Worm (Caenorhabditis elegans) whole organism, L4 larva: ENCODE data around the gene spe-45.

ENCODE experiments used
- F37D6.2 ChIP-seq: sonication (generic microtip); optimal IDR thresholded peaks from 2 replicates; lab custom pipeline; 2016; ENCODE audit warnings: mild to moderate bottlenecking, missing genetic modification characterization, missing compliant biosample characterization
- T26A8.4 ChIP-seq: fragments of 200-800 bp; sonication (Bioruptor generic); IDR thresholded peaks from 2 replicates; pipeline ENCODE4 v1.3.6; 2022; ENCODE audit warnings: missing genetic modification characterization, missing compliant biosample characterization
- Y48G9A.11 ChIP-seq: fragments of 200-800 bp; sonication (Bioruptor generic); IDR thresholded peaks from 2 replicates; pipeline ENCODE4 v1.3.6; 2022; ENCODE audit warnings: missing genetic modification reagents, missing genetic modification characterization, missing compliant biosample characterization
- Y5F2A.4 ChIP-seq: fragments of 200-800 bp; sonication (Bioruptor generic); optimal IDR thresholded peaks from 2 replicates; lab custom pipeline; 2018; ENCODE audit warnings: mild to moderate bottlenecking, missing genetic modification characterization, missing compliant biosample characterization
- ZK546.5 ChIP-seq, 2 experiments: sonication (generic microtip); optimal IDR thresholded peaks; 2 replicates each; lab custom pipeline; 2017; ENCODE audit warnings: missing biosample characterization in 2 of 2, missing genetic modification characterization in 2 of 2
- aha-1 ChIP-seq: fragments of 150-350 bp; peaks from one replicate; lab custom pipeline; 2014; ENCODE audit warnings: missing biosample characterization, missing genetic modification characterization
- aly-2 ChIP-seq: sonication (generic microtip); optimal IDR thresholded peaks from 2 replicates; lab custom pipeline; 2018; ENCODE audit warnings: missing biosample characterization, missing genetic modification characterization
- ama-1 ChIP-seq: fragments of 150-350 bp; optimal IDR thresholded peaks from 2 replicates; lab custom pipeline; 2014; ENCODE audit warnings: inconsistent platforms, mixed read lengths
- arid-1 ChIP-seq: fragments of 200-800 bp; sonication (Bioruptor generic); conservative IDR thresholded peaks from 2 replicates; pipeline ENCODE4 v1.3.6; 2022; ENCODE audit warnings: missing genetic modification reagents, missing genetic modification characterization, missing compliant biosample characterization
- ceh-20 ChIP-seq: fragments of 200-800 bp; sonication (Bioruptor generic); IDR thresholded peaks from 2 replicates; pipeline ENCODE4 v1.3.6; 2022; ENCODE audit warnings: missing genetic modification reagents, missing genetic modification characterization, missing compliant biosample characterization
- ceh-28 ChIP-seq: fragments of 150-350 bp; optimal IDR thresholded peaks from 2 replicates; lab custom pipeline; 2014; ENCODE audit warnings: missing biosample characterization, missing genetic modification reagents, missing genetic modification characterization
- ceh-62 ChIP-seq: sonication (generic microtip); optimal IDR thresholded peaks from 2 replicates; lab custom pipeline; 2017; ENCODE audit warnings: missing biosample characterization, missing genetic modification characterization
- ces-1 ChIP-seq: fragments of 150-350 bp; sonication (generic microtip); optimal IDR thresholded peaks from 4 replicates; lab custom pipeline; 2014; ENCODE audit warnings: missing biosample characterization, missing genetic modification reagents, missing genetic modification characterization
- cey-2 ChIP-seq: sonication (generic microtip); optimal IDR thresholded peaks from 3 replicates; lab custom pipeline; 2017; ENCODE audit warnings: missing genetic modification characterization, mild to moderate bottlenecking, missing compliant biosample characterization, antibody characterized with exemption, borderline replicate concordance; ENCODE audit not compliant: insufficient read depth
- daf-12 ChIP-seq: fragments of 150-350 bp; optimal IDR thresholded peaks from 2 replicates; lab custom pipeline; 2014; ENCODE audit warnings: missing biosample characterization, missing genetic modification reagents, missing genetic modification characterization
- daf-8 ChIP-seq: fragments of 200-800 bp; sonication (Bioruptor generic); IDR thresholded peaks from 2 replicates; pipeline ENCODE4 v1.3.6; 2022; ENCODE audit warnings: missing genetic modification characterization, missing compliant biosample characterization
- dmd-6 ChIP-seq: fragments of 200-800 bp; sonication (Bioruptor generic); IDR thresholded peaks from 2 replicates; pipeline ENCODE4 v1.3.6; 2022; ENCODE audit warnings: missing genetic modification reagents, missing genetic modification characterization, missing compliant biosample characterization
- dpl-1 ChIP-seq: fragments of 150-350 bp; optimal IDR thresholded peaks from 2 replicates; lab custom pipeline; 2014; ENCODE audit warnings: missing biosample characterization, missing genetic modification reagents, missing genetic modification characterization
- duxl-1 ChIP-seq: sonication (generic microtip); optimal IDR thresholded peaks from 2 replicates; lab custom pipeline; 2016; ENCODE audit warnings: mild to moderate bottlenecking, missing genetic modification characterization, moderate library complexity, missing compliant biosample characterization; ENCODE audit not compliant: poor library complexity
- dve-1 ChIP-seq: sonication (generic microtip); optimal IDR thresholded peaks from 2 replicates; lab custom pipeline; 2017; ENCODE audit warnings: antibody characterized with exemption, mild to moderate bottlenecking, missing genetic modification characterization, missing compliant biosample characterization; ENCODE audit not compliant: insufficient read depth
- egl-27 ChIP-seq: sonication (generic microtip); optimal IDR thresholded peaks from 3 replicates; lab custom pipeline; 2017; ENCODE audit warnings: missing biosample characterization, missing genetic modification reagents, missing genetic modification characterization
- fkh-10 ChIP-seq: fragments of 150-350 bp; optimal IDR thresholded peaks from 2 replicates; lab custom pipeline; 2014; ENCODE audit warnings: missing biosample characterization, missing genetic modification reagents, missing genetic modification characterization
- hlh-11 ChIP-seq: fragments of 200-800 bp; sonication (Bioruptor generic); optimal IDR thresholded peaks from 2 replicates; lab custom pipeline; 2018; ENCODE audit warnings: mild to moderate bottlenecking, missing genetic modification characterization, missing compliant biosample characterization
- lin-15B ChIP-seq: fragments of 150-350 bp; sonication (generic microtip); optimal IDR thresholded peaks from 3 replicates; lab custom pipeline; 2014; ENCODE audit warnings: missing biosample characterization, missing genetic modification characterization
- lin-29 ChIP-seq: fragments of 200-800 bp; sonication (Bioruptor generic); IDR thresholded peaks from 2 replicates; pipeline ENCODE4 v1.3.6; 2022; ENCODE audit warnings: missing genetic modification reagents, missing genetic modification characterization, missing compliant biosample characterization
- lin-38 ChIP-seq: fragments of 200-800 bp; sonication (Bioruptor generic); IDR thresholded peaks from 2 replicates; pipeline ENCODE4 v1.3.6; 2022; ENCODE audit warnings: missing genetic modification reagents, missing genetic modification characterization, missing compliant biosample characterization
- lin-39 ChIP-seq: fragments of 150-350 bp; optimal IDR thresholded peaks from 2 replicates; lab custom pipeline; 2014; ENCODE audit warnings: missing biosample characterization, missing genetic modification reagents, missing genetic modification characterization
- madf-9 ChIP-seq: fragments of 200-800 bp; sonication (Bioruptor generic); conservative IDR thresholded peaks from 2 replicates; pipeline ENCODE4 v1.3.6; 2022; ENCODE audit warnings: missing genetic modification reagents, missing genetic modification characterization, missing compliant biosample characterization
- mxl-2 ChIP-seq: fragments of 200-800 bp; sonication (Bioruptor generic); conservative IDR thresholded peaks from 2 replicates; pipeline ENCODE4 v1.3.6; 2022; ENCODE audit warnings: missing genetic modification reagents, missing genetic modification characterization, missing compliant biosample characterization
- nhr-102 ChIP-seq: sonication (generic microtip); optimal IDR thresholded peaks from 2 replicates; lab custom pipeline; 2016; ENCODE audit warnings: mild to moderate bottlenecking, missing genetic modification characterization, moderate library complexity, missing compliant biosample characterization
- nhr-25 ChIP-seq: sonication (generic microtip); optimal IDR thresholded peaks from 2 replicates; lab custom pipeline; 2017; ENCODE audit warnings: missing genetic modification characterization, mild to moderate bottlenecking, missing compliant biosample characterization, antibody characterized with exemption, moderate library complexity, borderline replicate concordance; ENCODE audit not compliant: insufficient read depth
- nhr-28 ChIP-seq: fragments of 150-350 bp; optimal IDR thresholded peaks from 2 replicates; lab custom pipeline; 2014; ENCODE audit warnings: missing biosample characterization, missing genetic modification characterization
- nhr-6 ChIP-seq: fragments of 150-350 bp; optimal IDR thresholded peaks from 2 replicates; lab custom pipeline; 2014; ENCODE audit warnings: missing biosample characterization, missing genetic modification characterization
- nhr-77 ChIP-seq: fragments of 150-350 bp; optimal IDR thresholded peaks from 2 replicates; lab custom pipeline; 2014; ENCODE audit warnings: missing biosample characterization, missing genetic modification characterization
- pha-4 ChIP-seq, 2 experiments: fragments of 150-350 bp in 1 of 2; fragments of 200-800 bp in 1 of 2; sonication (Bioruptor generic) in 1 of 2; IDR thresholded peaks in 1 of 2; optimal IDR thresholded peaks in 1 of 2; 2 replicates each; pipeline versions ENCODE4 v1.3.6 to Lab custom; 2014 to 2022; ENCODE audit warnings: missing genetic modification characterization in 2 of 2, missing genetic modification reagents in 2 of 2, missing biosample characterization in 1 of 2, missing compliant biosample characterization in 1 of 2
- php-3 ChIP-seq: fragments of 200-800 bp; sonication (Bioruptor generic); IDR thresholded peaks from 2 replicates; pipeline ENCODE4 v1.3.6; 2022; ENCODE audit warnings: missing genetic modification reagents, missing genetic modification characterization, missing compliant biosample characterization
- pqm-1 ChIP-seq: sonication (generic microtip); optimal IDR thresholded peaks from 2 replicates; lab custom pipeline; 2017; ENCODE audit warnings: missing biosample characterization, missing genetic modification characterization
- rbr-2 ChIP-seq: sonication (generic microtip); optimal IDR thresholded peaks from 2 replicates; lab custom pipeline; 2016; ENCODE audit warnings: missing genotype, missing genetic modification characterization, missing compliant biosample characterization
- saeg-2 ChIP-seq: fragments of 200-800 bp; sonication (Bioruptor generic); IDR thresholded peaks from 2 replicates; pipeline ENCODE4 v1.3.6; 2022; ENCODE audit warnings: missing genetic modification reagents, missing genetic modification characterization, missing compliant biosample characterization
- snpc-1.2 ChIP-seq: fragments of 200-800 bp; sonication (Bioruptor generic); IDR thresholded peaks from 2 replicates; pipeline ENCODE4 v1.3.6; 2022; ENCODE audit warnings: missing genetic modification reagents, missing genetic modification characterization, missing compliant biosample characterization
- snpc-4 ChIP-seq: fragments of 150-350 bp; optimal IDR thresholded peaks from 2 replicates; lab custom pipeline; 2014; ENCODE audit warnings: missing biosample characterization, missing genetic modification characterization
- tag-97 ChIP-seq: fragments of 200-800 bp; sonication (Bioruptor generic); IDR thresholded peaks from 2 replicates; pipeline ENCODE4 v1.3.6; 2022; ENCODE audit warnings: missing genetic modification characterization, missing compliant biosample characterization
- tra-1 ChIP-seq: fragments of 200-800 bp; sonication (Bioruptor generic); IDR thresholded peaks from 2 replicates; pipeline ENCODE4 v1.3.6; 2022; ENCODE audit warnings: missing genetic modification reagents, missing genetic modification characterization, missing compliant biosample characterization
- unc-39 ChIP-seq: sonication (generic microtip); optimal IDR thresholded peaks from 2 replicates; lab custom pipeline; 2017; ENCODE audit warnings: missing biosample characterization, missing genetic modification characterization
- unc-62 ChIP-seq, 3 experiments: fragments of 150-350 bp in 1 of 3; sonication (generic microtip); optimal IDR thresholded peaks in 2 of 3; peaks in 1 of 3; 1 replicate in 1 of 3; 2 replicates in 2 of 3; lab custom pipeline; 2014 to 2017; ENCODE audit warnings: missing biosample characterization in 3 of 3, missing genetic modification characterization in 3 of 3, missing genetic modification reagents in 3 of 3, missing genotype in 1 of 3
- zag-1 ChIP-seq: fragments of 150-350 bp; optimal IDR thresholded peaks from 2 replicates; lab custom pipeline; 2014; ENCODE audit warnings: missing biosample characterization, missing genetic modification characterization
- zip-11 ChIP-seq: fragments of 200-800 bp; sonication (Bioruptor generic); IDR thresholded peaks from 2 replicates; pipeline ENCODE4 v1.3.6; 2022; ENCODE audit warnings: missing genetic modification characterization, missing compliant biosample characterization
- ztf-7 ChIP-seq: fragments of 150-350 bp; optimal IDR thresholded peaks from 2 replicates; lab custom pipeline; 2014; ENCODE audit warnings: missing biosample characterization, missing genetic modification characterization

spe-45 gene

ce11 chrIV:12416629-12417404 is 26.9 kb upstream of the spe-45 start (continued):
- 0 out of 2 replicates have a peak, but pooled peaks have one; percentile 6 for TF ChIP-seq php-3 (GFP tag; lab: Robert Waterston, UW)
- no peak for TF ChIP-seq ama-1 (lab: Kevin White, UChicago)
- TF ChIP-seq aly-2, result no peak
- peak; percentile 19; the same call in 1 of the 2 replicates for TF ChIP-seq T26A8.4 (GFP tag; lab: Robert Waterston, UW)
- no peak for TF ChIP-seq rbr-2 (tag; lab: Kevin White, UChicago)
- TF ChIP-seq snpc-4 (tag; lab: Kevin White, UChicago), result no peak
- TF ChIP-seq nhr-77 (tag; lab: Kevin White, UChicago), result no peak
- peak; percentile 9 for TF ChIP-seq duxl-1 (tag; lab: Kevin White, UChicago)
- TF ChIP-seq dmd-6, result peak; percentile 35
- TF ChIP-seq arid-1 (GFP tag; lab: Robert Waterston, UW), result 0 out of 2 replicates have a peak, but pooled peaks have one; percentile 5
- TF ChIP-seq snpc-1.2, result peak; percentile 69; the same call in 1 of the 2 replicates
- no peak for TF ChIP-seq fkh-10
- no peak for TF ChIP-seq F37D6.2 (tag; lab: Kevin White, UChicago)
- no peak for TF ChIP-seq lin-29
- no peak for TF ChIP-seq ces-1 (GFP tag; lab: Kevin White, UChicago)
- peak; percentile 20 for TF ChIP-seq aha-1 (tag; lab: Kevin White, UChicago)
- TF ChIP-seq tag-97 (GFP tag; lab: Robert Waterston, UW), result no peak
- no peak for TF ChIP-seq zip-11 (GFP tag; lab: Robert Waterston, UW)
- TF ChIP-seq egl-27, result no peak
- no peak for TF ChIP-seq cey-2 (tag; lab: Kevin White, UChicago)
- TF ChIP-seq Y5F2A.4 (GFP tag; lab: Kevin White, UChicago), result no peak
- no peak for TF ChIP-seq nhr-28 (tag; lab: Kevin White, UChicago)
- no peak for TF ChIP-seq nhr-6 (tag; lab: Kevin White, UChicago)
- peak; percentile 28; the same call in 1 of the 2 replicates for TF ChIP-seq Y48G9A.11 (GFP tag; lab: Robert Waterston, UW)
- TF ChIP-seq lin-15B (tag; lab: Kevin White, UChicago), result no peak
- no peak for TF ChIP-seq lin-39 (tag; lab: Kevin White, UChicago)
- no peak for TF ChIP-seq daf-8 (GFP tag; lab: Robert Waterston, UW)
- no peak for TF ChIP-seq unc-39
- no peak for TF ChIP-seq zag-1 (tag; lab: Kevin White, UChicago)
- TF ChIP-seq nhr-102 (tag; lab: Kevin White, UChicago), result no peak
- peak; percentile 13 for TF ChIP-seq dve-1
- no peak; the same call in 1 of the 2 replicates for TF ChIP-seq tra-1 (GFP tag; lab: Robert Waterston, UW)
- no peak for TF ChIP-seq ceh-62 (tag; lab: Kevin White, UChicago)
- TF ChIP-seq hlh-11 (tag; lab: Kevin White, UChicago), result peak; percentile 19
- TF ChIP-seq pha-4 (GFP tag; IDR thresholded peaks at IDR 0.05; lab: Robert Waterston, UW), result no peak; the same call in 1 of the 2 replicates
- no peak for TF ChIP-seq pha-4 (tag; optimal IDR thresholded peaks at IDR 0.05; lab: Kevin White, UChicago)
- TF ChIP-seq nhr-25 (tag; lab: Kevin White, UChicago), result no peak
- TF ChIP-seq pqm-1 (tag; lab: Kevin White, UChicago), result no peak
- peak; percentile 64; the same call in 1 of the 2 replicates for TF ChIP-seq lin-38 (GFP tag; lab: Robert Waterston, UW)
- no peak for TF ChIP-seq ceh-28 (tag; lab: Kevin White, UChicago)
- TF ChIP-seq mxl-2 (GFP tag; lab: Robert Waterston, UW), result no peak
- 0 out of 2 replicates have a peak, but pooled peaks have one; percentile 8 for TF ChIP-seq madf-9 (GFP tag; lab: Robert Waterston, UW)
- no peak for TF ChIP-seq daf-12 (tag; lab: Kevin White, UChicago)
- no peak for TF ChIP-seq ztf-7 (tag; lab: Kevin White, UChicago)
- TF ChIP-seq saeg-2 (GFP tag; lab: Robert Waterston, UW), result no peak
- TF ChIP-seq ceh-20, result 0 out of 2 replicates have a peak, but pooled peaks have one; percentile 14
- TF ChIP-seq ZK546.5 (tag; optimal IDR thresholded peaks at IDR 0.05; lab: Kevin White, UChicago), result no peak
- TF ChIP-seq dpl-1 (GFP tag; lab: Kevin White, UChicago), result no peak
- TF ChIP-seq unc-62 (GFP tag; optimal IDR thresholded peaks at IDR 0.05 in 1 of 2; lab: Kevin White, UChicago), result peak in 1 of 2 experiments; percentile 91
- no peak for TF ChIP-seq unc-62 (tag; optimal IDR thresholded peaks at IDR 0.05; lab: Kevin White, UChicago)
